Fruit fly (Drosophila melanogaster): ENCODE data around the gene Kap-alpha3.

The Kap-alpha3 gene

dm6 chr3R:9563240-9563992 lies 14.1 kb downstream of the Kap-alpha3 start, which contains the start of the genes CG9393 and Vps45 (continued):
- TF ChIP-seq Camta (GFP tag; optimal IDR thresholded peaks at IDR 0.05) (peak; percentile 54), CG10209 (GFP tag; optimal IDR thresholded peaks at IDR 0.05) (peak; percentile 24), Ets97D (GFP tag; optimal IDR thresholded peaks at IDR 0.05) (peak; percentile 77), CG7786 (GFP tag; optimal IDR thresholded peaks at IDR 0.05) (peak; percentile 57), danr (GFP tag; IDR thresholded peaks at IDR 0.05) (no peak), Opbp (GFP tag; IDR thresholded peaks at IDR 0.05; ENCODE audit: partially characterized antibody) (peak; percentile 90), GATAe (GFP tag; conservative IDR thresholded peaks at IDR 0.05) (peak; percentile 71), CG17385 (GFP tag; optimal IDR thresholded peaks at IDR 0.05) (peak; percentile 49), CG12942 (GFP tag; optimal IDR thresholded peaks at IDR 0.05) (peak; percentile 61), nerfin-2 (GFP tag; IDR thresholded peaks at IDR 0.05; ENCODE audit: partially characterized antibody) (peak; percentile 94), jumu (GFP tag; optimal IDR thresholded peaks at IDR 0.05) (peak; percentile 62), stc (GFP tag; IDR thresholded peaks at IDR 0.05) (0 out of 2 replicates have a peak, but pooled peaks have one; percentile 49), CG10147 (GFP tag; optimal IDR thresholded peaks at IDR 0.05) (no peak), Mad (GFP tag; optimal IDR thresholded peaks at IDR 0.05) (peak; percentile 72), lilli (GFP tag; optimal IDR thresholded peaks at IDR 0.05) (peak; percentile 84), chm (GFP tag; IDR thresholded peaks at IDR 0.05) (no peak; the same call in 1 of the 2 replicates), CG10543 (GFP tag; optimal IDR thresholded peaks at IDR 0.05) (peak; percentile 51), CG6765 (GFP tag; optimal IDR thresholded peaks at IDR 0.05) (no peak), Sox100B (GFP tag; optimal IDR thresholded peaks at IDR 0.05) (no peak), ham (GFP tag; IDR thresholded peaks at IDR 0.05) (no peak), CG1233 (GFP tag; optimal IDR thresholded peaks at IDR 0.05) (peak; percentile 15), Mes4 (GFP tag; optimal IDR thresholded peaks at IDR 0.05) (peak; percentile 2), BEAF-32 (GFP tag; optimal IDR thresholded peaks at IDR 0.05) (peak; percentile 98), sens (GFP tag) (peak; percentile 94), peb (GFP tag; IDR thresholded peaks at IDR 0.05) (no peak), CG12071 (GFP tag; optimal IDR thresholded peaks at IDR 0.05) (no peak), CG1024 (GFP tag; IDR thresholded peaks at IDR 0.05) (no peak), lmd (GFP tag; IDR thresholded peaks at IDR 0.05) (peak; percentile 60), Bdp1 (GFP tag; optimal IDR thresholded peaks at IDR 0.05) (peak; percentile 48), HmgD (GFP tag; optimal IDR thresholded peaks at IDR 0.05) (peak; percentile 44), crp (GFP tag; optimal IDR thresholded peaks at IDR 0.05) (peak; percentile 28 to 82), hth (optimal IDR thresholded peaks at IDR 0.05) (no peak), inv (GFP tag; IDR thresholded peaks at IDR 0.05; ENCODE audit: partially characterized antibody) (peak; percentile 93), CG9437 (GFP tag; optimal IDR thresholded peaks at IDR 0.05) (peak; percentile 42), BtbVII (GFP tag; optimal IDR thresholded peaks at IDR 0.05) (no peak), sima (GFP tag; optimal IDR thresholded peaks at IDR 0.05) (no peak), CG14441 (GFP tag; IDR thresholded peaks at IDR 0.05) (peak; percentile 39; the same call in 1 of the 2 replicates), tin (GFP tag; optimal IDR thresholded peaks at IDR 0.05) (peak; percentile 70), CG14667 (GFP tag; IDR thresholded peaks at IDR 0.05) (no peak; the same call in 1 of the 2 replicates), HLH54F (GFP tag; optimal IDR thresholded peaks at IDR 0.05) (peak; percentile 78), slp2 (GFP tag; optimal IDR thresholded peaks at IDR 0.05) (no peak), CG42726 (GFP tag; IDR thresholded peaks at IDR 0.05; ENCODE audit: partially characterized antibody) (peak; percentile 82), zfh1 (GFP tag; IDR thresholded peaks at IDR 0.05) (no peak), Hand (GFP tag; optimal IDR thresholded peaks at IDR 0.05) (no peak), lola (GFP tag; optimal IDR thresholded peaks at IDR 0.05) (peak in 1 of 3 experiments; percentile 56), CG10321 (GFP tag; IDR thresholded peaks at IDR 0.05) (0 out of 2 replicates have a peak, but pooled peaks have one; percentile 16), dimm (GFP tag; IDR thresholded peaks at IDR 0.05) (no peak), CG17328 (GFP tag; IDR thresholded peaks at IDR 0.05) (0 out of 2 replicates have a peak, but pooled peaks have one; percentile 35), CG1647 (GFP tag; optimal IDR thresholded peaks at IDR 0.05) (peak; percentile 45)

All from whole organism, embryonic.